Worm (Caenorhabditis elegans) whole organism, midembryonic: Measurements from ENCODE around the gene F13B12.2.

ENCODE experiments used
- cog-1 ChIP-seq: sonication (generic microtip); optimal IDR thresholded peaks from 2 replicates; lab custom pipeline; 2016; ENCODE audit warnings: missing genetic modification characterization, missing compliant biosample characterization
- flt-1 ChIP-seq: fragments of 200-800 bp; sonication (Bioruptor generic); IDR thresholded peaks from 2 replicates; pipeline ENCODE4 v1.3.6; 2022; ENCODE audit warnings: missing genetic modification characterization, missing compliant biosample characterization
- klf-2 ChIP-seq: fragments of 200-800 bp; sonication (Bioruptor generic); conservative IDR thresholded peaks from 2 replicates; pipeline ENCODE4 v1.3.6; 2022; ENCODE audit warnings: missing genetic modification reagents, missing genetic modification characterization, missing compliant biosample characterization
- med-1 ChIP-seq: sonication (generic microtip); optimal IDR thresholded peaks from 2 replicates; lab custom pipeline; 2017; ENCODE audit warnings: missing genetic modification characterization, mild to moderate bottlenecking, missing compliant biosample characterization, antibody characterized with exemption, missing genetic modification reagents; ENCODE audit not compliant: insufficient read depth
- ref-1 ChIP-seq: fragments of 200-800 bp; sonication (Bioruptor generic); conservative IDR thresholded peaks from 2 replicates; pipeline ENCODE4 v1.3.6; 2022; ENCODE audit warnings: missing genetic modification reagents, missing genetic modification characterization, missing compliant biosample characterization

ce11 chrIV:10429129-10429528 lies at the start of gene F13B12.2:
- TF ChIP-seq flt-1 (GFP tag; lab: Robert Waterston, UW) (no peak), cog-1 (tag; lab: Kevin White, UChicago) (no peak), klf-2 (no peak), ref-1 (GFP tag; lab: Robert Waterston, UW) (no peak), med-1 (GFP tag; lab: Kevin White, UChicago) (no peak)
